Worm (Caenorhabditis elegans) whole organism, midembryonic: ENCODE results near the gene F48G7.4.

Experiments used
- flt-1 ChIP-seq: fragments of 200-800 bp; sonication (Bioruptor generic); IDR thresholded peaks from 2 replicates; pipeline ENCODE4 v1.3.6; 2022; ENCODE audit warnings: missing genetic modification characterization, missing compliant biosample characterization
- med-1 ChIP-seq: sonication (generic microtip); optimal IDR thresholded peaks from 2 replicates; lab custom pipeline; 2017; ENCODE audit warnings: missing genetic modification characterization, mild to moderate bottlenecking, missing compliant biosample characterization, antibody characterized with exemption, missing genetic modification reagents; ENCODE audit not compliant: insufficient read depth
- tab-1 ChIP-seq: fragments of 200-800 bp; sonication (Bioruptor generic); IDR thresholded peaks from 2 replicates; pipeline ENCODE4 v1.3.6; 2022; ENCODE audit warnings: missing genetic modification characterization, missing compliant biosample characterization

DNA sequence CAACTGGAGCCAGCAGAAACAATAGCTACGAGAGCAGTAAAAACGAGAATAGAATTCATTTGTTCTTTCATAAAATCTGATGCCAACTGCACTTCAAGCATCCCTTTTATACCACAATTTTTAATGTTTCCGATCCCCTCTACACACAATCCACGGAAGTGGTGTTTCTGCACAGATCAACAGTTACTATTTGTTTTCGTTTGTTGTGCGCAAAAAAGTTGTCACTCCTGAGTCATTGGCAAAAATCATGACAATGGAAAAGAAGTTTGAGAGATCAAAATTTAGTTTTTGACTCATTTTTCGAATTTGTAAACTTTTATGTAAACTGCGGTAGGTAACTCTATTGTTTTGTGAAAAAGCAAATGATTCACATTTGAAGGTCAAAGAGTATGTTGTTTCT lies 15.1 kb upstream of the F48G7.4 start, which contains the start of gene srlf-37:
- no peak for TF ChIP-seq tab-1 (GFP tag; lab: Robert Waterston, UW)
- no peak for TF ChIP-seq med-1 (GFP tag; lab: Kevin White, UChicago)
- no peak for TF ChIP-seq flt-1 (GFP tag; lab: Robert Waterston, UW)
